Worm (Caenorhabditis elegans) whole organism, L4 larva: ENCODE data around the gene cka-2.

ENCODE experiments used
- F10B5.3 ChIP-seq: sonication (generic microtip); optimal IDR thresholded peaks from 2 replicates; lab custom pipeline; 2016; ENCODE audit warnings: mild to moderate bottlenecking, missing genetic modification characterization, missing compliant biosample characterization
- F44E2.7 ChIP-seq: fragments of 200-800 bp; sonication (Bioruptor generic); IDR thresholded peaks from 2 replicates; pipeline ENCODE4 v2.1.2; 2022; ENCODE audit warnings: missing genetic modification characterization, missing compliant biosample characterization
- F49E8.2 ChIP-seq: sonication (generic microtip); optimal IDR thresholded peaks from 2 replicates; lab custom pipeline; 2016; ENCODE audit warnings: missing compliant biosample characterization, mild to moderate bottlenecking, missing genetic modification characterization, borderline replicate concordance
- T20F7.1 ChIP-seq: fragments of 200-800 bp; sonication (Bioruptor generic); optimal IDR thresholded peaks from 2 replicates; lab custom pipeline; 2018; ENCODE audit warnings: mild to moderate bottlenecking, missing genetic modification characterization, missing compliant biosample characterization
- Y5F2A.4 ChIP-seq: fragments of 200-800 bp; sonication (Bioruptor generic); optimal IDR thresholded peaks from 2 replicates; lab custom pipeline; 2018; ENCODE audit warnings: mild to moderate bottlenecking, missing genetic modification characterization, missing compliant biosample characterization
- Y75B8A.6 ChIP-seq: fragments of 200-800 bp; sonication (Bioruptor generic); IDR thresholded peaks from 2 replicates; pipeline ENCODE4 v1.3.6; 2022; ENCODE audit warnings: missing genetic modification reagents, missing genetic modification characterization, missing compliant biosample characterization
- ZK337.2 ChIP-seq: fragments of 200-800 bp; sonication (Bioruptor generic); IDR thresholded peaks from 2 replicates; pipeline ENCODE4 v1.3.6; 2022; ENCODE audit warnings: missing genetic modification reagents, missing genetic modification characterization, missing compliant biosample characterization
- ZK546.5 ChIP-seq, 2 experiments: sonication (generic microtip); optimal IDR thresholded peaks; 2 replicates each; lab custom pipeline; 2017; ENCODE audit warnings: missing biosample characterization in 2 of 2, missing genetic modification characterization in 2 of 2
- aha-1 ChIP-seq: fragments of 150-350 bp; peaks from one replicate; lab custom pipeline; 2014; ENCODE audit warnings: missing biosample characterization, missing genetic modification characterization
- arid-1 ChIP-seq: fragments of 200-800 bp; sonication (Bioruptor generic); conservative IDR thresholded peaks from 2 replicates; pipeline ENCODE4 v1.3.6; 2022; ENCODE audit warnings: missing genetic modification reagents, missing genetic modification characterization, missing compliant biosample characterization
- ceh-32 ChIP-seq: sonication (generic microtip); optimal IDR thresholded peaks from 2 replicates; lab custom pipeline; 2016; ENCODE audit warnings: mild to moderate bottlenecking, missing genetic modification characterization, missing compliant biosample characterization; ENCODE audit not compliant: poor library complexity
- ceh-44 ChIP-seq: fragments of 200-800 bp; sonication (Bioruptor generic); IDR thresholded peaks from 2 replicates; pipeline ENCODE4 v1.3.6; 2022; ENCODE audit warnings: missing genetic modification reagents, missing genetic modification characterization, missing compliant biosample characterization
- daf-12 ChIP-seq: fragments of 150-350 bp; optimal IDR thresholded peaks from 2 replicates; lab custom pipeline; 2014; ENCODE audit warnings: missing biosample characterization, missing genetic modification reagents, missing genetic modification characterization
- daf-16 ChIP-seq, 3 experiments: sonication (generic microtip); optimal IDR thresholded peaks; 2 replicates each; lab custom pipeline; 2016 to 2017; ENCODE audit warnings: missing genetic modification characterization in 3 of 3, missing genetic modification reagents in 3 of 3, mild to moderate bottlenecking in 2 of 3, missing compliant biosample characterization in 2 of 3, missing biosample characterization in 1 of 3, moderate library complexity in 1 of 3
- daf-8 ChIP-seq: fragments of 200-800 bp; sonication (Bioruptor generic); IDR thresholded peaks from 2 replicates; pipeline ENCODE4 v1.3.6; 2022; ENCODE audit warnings: missing genetic modification characterization, missing compliant biosample characterization
- dmd-6 ChIP-seq: fragments of 200-800 bp; sonication (Bioruptor generic); IDR thresholded peaks from 2 replicates; pipeline ENCODE4 v1.3.6; 2022; ENCODE audit warnings: missing genetic modification reagents, missing genetic modification characterization, missing compliant biosample characterization
- dmd-8 ChIP-seq: fragments of 200-800 bp; sonication (Bioruptor generic); IDR thresholded peaks from 2 replicates; pipeline ENCODE4 v1.3.6; 2022; ENCODE audit warnings: missing genetic modification characterization, missing compliant biosample characterization
- dve-1 ChIP-seq: sonication (generic microtip); optimal IDR thresholded peaks from 2 replicates; lab custom pipeline; 2017; ENCODE audit warnings: antibody characterized with exemption, mild to moderate bottlenecking, missing genetic modification characterization, missing compliant biosample characterization; ENCODE audit not compliant: insufficient read depth
- egl-27 ChIP-seq: sonication (generic microtip); optimal IDR thresholded peaks from 3 replicates; lab custom pipeline; 2017; ENCODE audit warnings: missing biosample characterization, missing genetic modification reagents, missing genetic modification characterization
- egl-43 ChIP-seq: fragments of 200-800 bp; sonication (Bioruptor generic); IDR thresholded peaks from 2 replicates; pipeline ENCODE4 v1.3.6; 2022; ENCODE audit warnings: missing genetic modification reagents, missing genetic modification characterization, missing compliant biosample characterization
- fkh-10 ChIP-seq: fragments of 150-350 bp; optimal IDR thresholded peaks from 2 replicates; lab custom pipeline; 2014; ENCODE audit warnings: missing biosample characterization, missing genetic modification reagents, missing genetic modification characterization
- hif-1 ChIP-seq, 2 experiments: sonication (generic microtip); optimal IDR thresholded peaks; 2 replicates each; lab custom pipeline; 2016 to 2017; ENCODE audit warnings: missing compliant biosample characterization in 2 of 2, missing genetic modification characterization in 2 of 2, missing genetic modification reagents in 2 of 2, missing genotype in 2 of 2, mild to moderate bottlenecking in 1 of 2
- hmg-1.1 ChIP-seq: fragments of 200-800 bp; sonication (Bioruptor generic); IDR thresholded peaks from 2 replicates; pipeline ENCODE4 v1.3.6; 2022; ENCODE audit warnings: missing genetic modification reagents, missing genetic modification characterization, missing compliant biosample characterization
- lim-7 ChIP-seq: fragments of 200-800 bp; sonication (Bioruptor generic); IDR thresholded peaks from 2 replicates; pipeline ENCODE4 v1.3.6; 2022; ENCODE audit warnings: missing genetic modification characterization, missing compliant biosample characterization
- lin-1 ChIP-seq: fragments of 200-800 bp; sonication (Bioruptor generic); IDR thresholded peaks from 2 replicates; pipeline ENCODE4 v1.3.6; 2022; ENCODE audit warnings: missing genetic modification reagents, missing genetic modification characterization, missing compliant biosample characterization
- lin-29 ChIP-seq: fragments of 200-800 bp; sonication (Bioruptor generic); IDR thresholded peaks from 2 replicates; pipeline ENCODE4 v1.3.6; 2022; ENCODE audit warnings: missing genetic modification reagents, missing genetic modification characterization, missing compliant biosample characterization
- lsy-2 ChIP-seq, 2 experiments: fragments of 150-350 bp in 1 of 2; sonication (generic microtip) in 1 of 2; optimal IDR thresholded peaks; 2 replicates each; lab custom pipeline; 2014 to 2017; ENCODE audit warnings: missing biosample characterization in 2 of 2, missing genetic modification characterization in 2 of 2
- mdt-29 ChIP-seq: fragments of 200-800 bp; sonication (Bioruptor generic); IDR thresholded peaks from 2 replicates; pipeline ENCODE4 v1.3.6; 2022; ENCODE audit warnings: missing genetic modification reagents, missing genetic modification characterization, missing compliant biosample characterization
- mes-2 ChIP-seq: sonication (generic microtip); optimal IDR thresholded peaks from 2 replicates; lab custom pipeline; 2016; ENCODE audit warnings: missing genotype, mild to moderate bottlenecking, missing genetic modification characterization, missing compliant biosample characterization; ENCODE audit not compliant: poor library complexity, severe bottlenecking
- mxl-2 ChIP-seq: fragments of 200-800 bp; sonication (Bioruptor generic); conservative IDR thresholded peaks from 2 replicates; pipeline ENCODE4 v1.3.6; 2022; ENCODE audit warnings: missing genetic modification reagents, missing genetic modification characterization, missing compliant biosample characterization
- nhr-11 ChIP-seq: fragments of 150-350 bp; optimal IDR thresholded peaks from 2 replicates; lab custom pipeline; 2014; ENCODE audit warnings: missing biosample characterization, missing genetic modification characterization
- nhr-111 ChIP-seq: fragments of 200-800 bp; sonication (Bioruptor generic); optimal IDR thresholded peaks from 2 replicates; lab custom pipeline; 2018; ENCODE audit warnings: mild to moderate bottlenecking, missing genetic modification characterization, missing compliant biosample characterization
- nhr-28 ChIP-seq: fragments of 150-350 bp; optimal IDR thresholded peaks from 2 replicates; lab custom pipeline; 2014; ENCODE audit warnings: missing biosample characterization, missing genetic modification characterization
- nhr-42 ChIP-seq: fragments of 200-800 bp; sonication (Bioruptor generic); IDR thresholded peaks from 2 replicates; pipeline ENCODE4 v1.3.6; 2022; ENCODE audit warnings: missing genetic modification characterization, missing compliant biosample characterization
- nhr-6 ChIP-seq: fragments of 150-350 bp; optimal IDR thresholded peaks from 2 replicates; lab custom pipeline; 2014; ENCODE audit warnings: missing biosample characterization, missing genetic modification characterization
- nhr-77 ChIP-seq: fragments of 150-350 bp; optimal IDR thresholded peaks from 2 replicates; lab custom pipeline; 2014; ENCODE audit warnings: missing biosample characterization, missing genetic modification characterization
- pha-4 ChIP-seq, 2 experiments: fragments of 150-350 bp in 1 of 2; fragments of 200-800 bp in 1 of 2; sonication (Bioruptor generic) in 1 of 2; IDR thresholded peaks in 1 of 2; optimal IDR thresholded peaks in 1 of 2; 2 replicates each; pipeline versions ENCODE4 v1.3.6 to Lab custom; 2014 to 2022; ENCODE audit warnings: missing genetic modification characterization in 2 of 2, missing genetic modification reagents in 2 of 2, missing biosample characterization in 1 of 2, missing compliant biosample characterization in 1 of 2
- php-3 ChIP-seq: fragments of 200-800 bp; sonication (Bioruptor generic); IDR thresholded peaks from 2 replicates; pipeline ENCODE4 v1.3.6; 2022; ENCODE audit warnings: missing genetic modification reagents, missing genetic modification characterization, missing compliant biosample characterization
- pqm-1 ChIP-seq: sonication (generic microtip); optimal IDR thresholded peaks from 2 replicates; lab custom pipeline; 2017; ENCODE audit warnings: missing biosample characterization, missing genetic modification characterization
- set-16 ChIP-seq: fragments of 200-800 bp; sonication (Bioruptor generic); IDR thresholded peaks from 2 replicates; pipeline ENCODE4 v1.3.6; 2022; ENCODE audit warnings: missing genetic modification reagents, missing genetic modification characterization, missing compliant biosample characterization
- snpc-1.2 ChIP-seq: fragments of 200-800 bp; sonication (Bioruptor generic); IDR thresholded peaks from 2 replicates; pipeline ENCODE4 v1.3.6; 2022; ENCODE audit warnings: missing genetic modification reagents, missing genetic modification characterization, missing compliant biosample characterization
- spr-1 ChIP-seq: sonication (generic microtip); optimal IDR thresholded peaks from 2 replicates; lab custom pipeline; 2016; ENCODE audit warnings: mild to moderate bottlenecking, missing genetic modification characterization, missing compliant biosample characterization
- spr-3 ChIP-seq: fragments of 200-800 bp; sonication (Bioruptor generic); optimal IDR thresholded peaks from 2 replicates; lab custom pipeline; 2018; ENCODE audit warnings: mild to moderate bottlenecking, missing genetic modification characterization, missing compliant biosample characterization
- zfp-2 ChIP-seq: sonication (generic microtip); optimal IDR thresholded peaks from 2 replicates; lab custom pipeline; 2016; ENCODE audit warnings: mild to moderate bottlenecking, missing genetic modification characterization, missing compliant biosample characterization
- zfp-3 ChIP-seq: fragments of 200-800 bp; sonication (Bioruptor generic); conservative IDR thresholded peaks from 2 replicates; pipeline ENCODE4 v1.3.6; 2022; ENCODE audit warnings: missing genetic modification reagents, missing genetic modification characterization, missing compliant biosample characterization

Gene cka-2

DNA sequence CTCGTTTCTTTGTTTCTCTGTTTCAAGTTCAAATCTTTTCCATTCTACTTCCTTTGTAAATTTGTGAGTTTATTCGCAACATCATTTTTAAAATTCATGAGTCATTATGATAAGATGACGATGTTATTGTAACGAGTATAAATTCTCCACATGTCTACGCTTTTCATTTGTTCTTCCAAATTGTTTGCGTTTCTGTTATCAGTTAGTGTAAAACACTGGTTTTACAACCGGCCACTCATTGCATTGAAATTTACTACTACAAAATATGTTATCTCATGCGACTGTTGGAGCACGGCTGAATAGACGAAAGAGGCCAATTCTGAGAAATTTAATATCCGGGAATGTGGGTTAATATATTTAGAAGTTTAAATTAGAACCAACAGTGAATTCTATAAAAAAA lies 3.5 kb upstream of the cka-2 start, which contains the start of gene C52B9.19 (continued):
- TF ChIP-seq nhr-42 (GFP tag; lab: Robert Waterston, UW) (no peak), lin-29 (GFP tag; lab: Robert Waterston, UW) (no peak), nhr-77 (tag; lab: Kevin White, UChicago) (no peak), php-3 (GFP tag; lab: Robert Waterston, UW) (0 out of 2 replicates have a peak, but pooled peaks have one; percentile 46), daf-16 (GFP tag; optimal IDR thresholded peaks at IDR 0.05; lab: Kevin White, UChicago) (no peak), daf-16 (tag; optimal IDR thresholded peaks at IDR 0.05; lab: Kevin White, UChicago) (peak; percentile 53), spr-3 (GFP tag; lab: Kevin White, UChicago) (no peak)

DNA sequence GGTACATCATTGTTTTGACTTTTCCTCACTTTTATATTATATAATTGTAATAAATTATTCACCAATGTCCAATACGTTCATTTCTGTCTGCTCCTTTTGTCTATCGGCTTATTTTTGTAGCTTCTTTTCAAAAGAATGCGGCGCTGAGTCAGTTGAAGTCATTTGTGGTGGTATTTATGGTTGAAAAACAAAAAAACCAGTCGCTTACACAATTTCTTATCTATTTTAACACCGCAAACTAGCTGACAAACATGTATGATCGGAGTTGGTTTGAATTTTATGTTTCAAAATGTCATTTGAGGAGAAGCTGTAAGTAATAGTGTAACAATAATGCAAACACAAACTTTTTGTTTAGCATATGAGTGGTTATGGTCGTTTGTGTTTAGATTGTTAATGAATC lies 1.9 kb upstream of the cka-2 start, which contains the start of gene ets-10:
Gene ets-10 (plus strand): TSS at position 201 of the 400 bp plus-strand sequence.
- TF ChIP-seq F10B5.3 (tag; lab: Kevin White, UChicago) (no peak), hif-1 (tag; optimal IDR thresholded peaks at IDR 0.05; lab: Kevin White, UChicago) (no peak), ceh-32 (tag; lab: Kevin White, UChicago) (no peak), hmg-1.1 (GFP tag; lab: Robert Waterston, UW) (no peak), nhr-28 (peak; percentile 65), nhr-111 (no peak), Y5F2A.4 (GFP tag; lab: Kevin White, UChicago) (no peak), lin-1 (GFP tag; lab: Robert Waterston, UW) (no peak), pqm-1 (tag; lab: Kevin White, UChicago) (peak; percentile 52), ceh-44 (GFP tag; lab: Robert Waterston, UW) (no peak), nhr-6 (peak; percentile 56), php-3 (GFP tag; lab: Robert Waterston, UW) (peak; percentile 46; the same call in 1 of the 2 replicates), egl-27 (tag; lab: Kevin White, UChicago) (no peak), mxl-2 (no peak), ZK546.5 (tag; optimal IDR thresholded peaks at IDR 0.05; lab: Kevin White, UChicago) (no peak), zfp-3 (GFP tag; lab: Robert Waterston, UW) (no peak), T20F7.1 (no peak), set-16 (no peak), daf-8 (GFP tag; lab: Robert Waterston, UW) (no peak), daf-16 (GFP tag; optimal IDR thresholded peaks at IDR 0.05; lab: Kevin White, UChicago) (no peak), daf-16 (tag; optimal IDR thresholded peaks at IDR 0.05; lab: Kevin White, UChicago) (peak; percentile 82), F49E8.2 (tag; lab: Kevin White, UChicago) (no peak), pha-4 (GFP tag; IDR thresholded peaks at IDR 0.05; lab: Robert Waterston, UW) (no peak), pha-4 (tag; optimal IDR thresholded peaks at IDR 0.05; lab: Kevin White, UChicago) (no peak), snpc-1.2 (GFP tag; lab: Robert Waterston, UW) (no peak), F44E2.7 (no peak), aha-1 (tag; lab: Kevin White, UChicago) (no peak), spr-1 (tag; lab: Kevin White, UChicago) (no peak), dve-1 (peak; percentile 31), spr-3 (GFP tag; lab: Kevin White, UChicago) (no peak), lsy-2 (tag; optimal IDR thresholded peaks at IDR 0.05; lab: Kevin White, UChicago) (no peak), mdt-29 (GFP tag; lab: Robert Waterston, UW) (no peak)

DNA sequence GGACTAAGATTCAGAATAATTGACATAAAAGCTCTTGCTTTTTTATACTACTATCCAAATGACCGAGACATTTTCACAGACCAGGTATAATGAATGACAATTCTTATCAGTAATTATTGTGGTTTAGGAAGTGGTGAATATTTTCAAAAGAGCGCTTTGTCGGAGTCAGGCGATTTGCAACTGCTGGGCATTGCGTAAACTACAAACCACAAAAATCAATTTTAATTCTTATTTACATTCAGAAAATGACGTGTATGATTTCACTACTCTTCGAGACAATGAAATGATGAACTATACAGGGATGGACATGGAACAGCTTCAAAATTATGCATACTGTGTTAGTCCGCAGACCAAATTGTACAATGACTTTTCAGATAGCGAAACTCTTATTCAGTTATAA lies 1.5 kb upstream of the cka-2 start:
- TF ChIP-seq zfp-2 (tag; lab: Kevin White, UChicago) (no peak), ZK337.2 (GFP tag; lab: Robert Waterston, UW) (no peak), egl-43 (GFP tag; lab: Robert Waterston, UW) (no peak), set-16 (no peak), F10B5.3 (tag; lab: Kevin White, UChicago) (no peak), arid-1 (GFP tag; lab: Robert Waterston, UW) (no peak), daf-12 (no peak), aha-1 (tag; lab: Kevin White, UChicago) (no peak), Y75B8A.6 (no peak), daf-16 (GFP tag; optimal IDR thresholded peaks at IDR 0.05; lab: Kevin White, UChicago) (no peak), daf-16 (tag; optimal IDR thresholded peaks at IDR 0.05; lab: Kevin White, UChicago) (peak; percentile 76), dmd-6 (GFP tag; lab: Robert Waterston, UW) (peak; percentile 56), zfp-3 (GFP tag; lab: Robert Waterston, UW) (no peak), mes-2 (tag; lab: Kevin White, UChicago) (no peak), egl-27 (tag; lab: Kevin White, UChicago) (no peak), nhr-28 (peak; percentile 84), dve-1 (no peak), lim-7 (GFP tag; lab: Robert Waterston, UW) (no peak), dmd-8 (GFP tag; lab: Robert Waterston, UW) (no peak), fkh-10 (GFP tag; lab: Kevin White, UChicago) (no peak), nhr-11 (no peak)
